Worm (Caenorhabditis elegans) whole organism, mixed stage, embryonic: ENCODE data around the gene smg-6.
A peak's percentile ranks its signal among the peaks of the same experiment; 100 is the strongest.

ENCODE experiments used
- M03D4.4 ChIP-seq: sonication (generic microtip); optimal IDR thresholded peaks from 2 replicates; lab custom pipeline; 2017; ENCODE audit warnings: mild to moderate bottlenecking, missing genetic modification characterization, missing compliant biosample characterization
- blmp-1 ChIP-seq: fragments of 150-350 bp; optimal IDR thresholded peaks from 2 replicates; lab custom pipeline; 2014; ENCODE audit warnings: missing biosample characterization, missing genetic modification characterization
- ceh-39 ChIP-seq: fragments of 150-350 bp; optimal IDR thresholded peaks from 2 replicates; lab custom pipeline; 2014; ENCODE audit warnings: missing biosample characterization, missing genetic modification characterization
- ceh-43 ChIP-seq: fragments of 200-800 bp; sonication (Bioruptor generic); optimal IDR thresholded peaks from 2 replicates; lab custom pipeline; 2018; ENCODE audit warnings: mild to moderate bottlenecking, missing genetic modification characterization, moderate library complexity, missing compliant biosample characterization
- ceh-83 ChIP-seq: fragments of 200-800 bp; sonication (Bioruptor generic); optimal IDR thresholded peaks from 2 replicates; lab custom pipeline; 2018; ENCODE audit warnings: mild to moderate bottlenecking, missing genetic modification characterization, missing compliant biosample characterization
- ces-1 ChIP-seq: fragments of 150-350 bp; optimal IDR thresholded peaks from 2 replicates; lab custom pipeline; 2014; ENCODE audit warnings: missing biosample characterization, missing genetic modification reagents, missing genetic modification characterization
- cnd-1 ChIP-seq: fragments of 200-800 bp; sonication (Bioruptor generic); optimal IDR thresholded peaks from 2 replicates; lab custom pipeline; 2018; ENCODE audit warnings: mild to moderate bottlenecking, missing genetic modification characterization, missing compliant biosample characterization
- drap-1 ChIP-seq: fragments of 200-800 bp; sonication (Bioruptor generic); optimal IDR thresholded peaks from 3 replicates; lab custom pipeline; 2018; ENCODE audit warnings: mild to moderate bottlenecking, missing genetic modification characterization, missing compliant biosample characterization
- elt-1 ChIP-seq: sonication (generic microtip); optimal IDR thresholded peaks from 2 replicates; lab custom pipeline; 2017; ENCODE audit warnings: missing genetic modification characterization, mild to moderate bottlenecking, missing compliant biosample characterization, antibody characterized with exemption, moderate library complexity, borderline replicate concordance; ENCODE audit not compliant: insufficient read depth
- elt-3 ChIP-seq: fragments of 150-350 bp; optimal IDR thresholded peaks from 2 replicates; lab custom pipeline; 2014; ENCODE audit warnings: missing biosample characterization, missing genetic modification characterization
- flh-1 ChIP-seq: fragments of 200-800 bp; sonication (Bioruptor generic); optimal IDR thresholded peaks from 2 replicates; lab custom pipeline; 2018; ENCODE audit warnings: mild to moderate bottlenecking, missing genetic modification characterization, moderate library complexity, missing compliant biosample characterization
- hlh-1 ChIP-seq: fragments of 150-350 bp; optimal IDR thresholded peaks from 2 replicates; lab custom pipeline; 2014; ENCODE audit warnings: missing biosample characterization, missing genetic modification reagents, missing genetic modification characterization
- lin-13 ChIP-seq: fragments of 150-350 bp; optimal IDR thresholded peaks from 2 replicates; lab custom pipeline; 2014; ENCODE audit warnings: missing biosample characterization, missing genetic modification characterization
- lin-32 ChIP-seq: fragments of 200-800 bp; sonication (Bioruptor generic); optimal IDR thresholded peaks from 2 replicates; lab custom pipeline; 2018; ENCODE audit warnings: mild to moderate bottlenecking, missing genetic modification characterization, missing compliant biosample characterization
- lsy-2 ChIP-seq: fragments of 150-350 bp; optimal IDR thresholded peaks from 2 replicates; lab custom pipeline; 2014; ENCODE audit warnings: missing biosample characterization, missing genetic modification characterization
- mab-5 ChIP-seq: fragments of 150-350 bp; optimal IDR thresholded peaks from 2 replicates; lab custom pipeline; 2014; ENCODE audit warnings: missing biosample characterization, missing genetic modification characterization
- mep-1 ChIP-seq: fragments of 150-350 bp; optimal IDR thresholded peaks from 2 replicates; lab custom pipeline; 2017; ENCODE audit warnings: missing biosample characterization, missing genetic modification reagents, missing genetic modification characterization, inconsistent platforms
- mls-2 ChIP-seq: sonication (generic microtip); optimal IDR thresholded peaks from 2 replicates; lab custom pipeline; 2016; ENCODE audit warnings: mild to moderate bottlenecking, missing genetic modification characterization, moderate library complexity, missing compliant biosample characterization
- nhr-12 ChIP-seq: fragments of 150-350 bp; optimal IDR thresholded peaks from 2 replicates; lab custom pipeline; 2014; ENCODE audit warnings: missing biosample characterization, missing genetic modification characterization
- nhr-2 ChIP-seq: fragments of 150-350 bp; optimal IDR thresholded peaks from 2 replicates; lab custom pipeline; 2014; ENCODE audit warnings: missing biosample characterization, missing genetic modification characterization
- nhr-237 ChIP-seq: fragments of 150-350 bp; optimal IDR thresholded peaks from 2 replicates; lab custom pipeline; 2014; ENCODE audit warnings: missing biosample characterization, missing genetic modification characterization
- nhr-28 ChIP-seq: fragments of 150-350 bp; optimal IDR thresholded peaks from 2 replicates; lab custom pipeline; 2014; ENCODE audit warnings: missing biosample characterization, missing genetic modification characterization
- nhr-76 ChIP-seq: sonication (generic microtip); optimal IDR thresholded peaks from 2 replicates; lab custom pipeline; 2017; ENCODE audit warnings: missing biosample characterization, missing genetic modification characterization
- pha-4 ChIP-seq: fragments of 150-350 bp; optimal IDR thresholded peaks from 2 replicates; lab custom pipeline; 2018; ENCODE audit warnings: missing biosample characterization, missing genetic modification reagents, missing genetic modification characterization
- sem-2 ChIP-seq: fragments of 200-800 bp; sonication (Bioruptor generic); optimal IDR thresholded peaks from 2 replicates; lab custom pipeline; 2018; ENCODE audit warnings: mild to moderate bottlenecking, missing genetic modification characterization, missing compliant biosample characterization
- sptf-1 ChIP-seq: sonication (generic microtip); optimal IDR thresholded peaks from 2 replicates; lab custom pipeline; 2017; ENCODE audit warnings: mild to moderate bottlenecking, missing genetic modification characterization, moderate library complexity, missing compliant biosample characterization
- tbx-8 ChIP-seq: fragments of 200-800 bp; sonication (Bioruptor generic); optimal IDR thresholded peaks from 2 replicates; lab custom pipeline; 2018; ENCODE audit warnings: mild to moderate bottlenecking, missing genetic modification characterization, moderate library complexity, missing compliant biosample characterization
- unc-120 ChIP-seq: sonication (generic microtip); optimal IDR thresholded peaks from 2 replicates; lab custom pipeline; 2017; ENCODE audit warnings: missing genetic modification characterization, missing compliant biosample characterization; ENCODE audit not compliant: poor library complexity, severe bottlenecking
- unc-39 ChIP-seq: fragments of 150-350 bp; optimal IDR thresholded peaks from 2 replicates; lab custom pipeline; 2014; ENCODE audit warnings: missing biosample characterization, missing genetic modification characterization
- unc-62 ChIP-seq: fragments of 150-350 bp; optimal IDR thresholded peaks from 2 replicates; lab custom pipeline; 2014; ENCODE audit warnings: missing biosample characterization, missing genetic modification reagents, missing genetic modification characterization
- zip-8 ChIP-seq: fragments of 150-350 bp; optimal IDR thresholded peaks from 2 replicates; lab custom pipeline; 2014; ENCODE audit warnings: missing biosample characterization, missing genetic modification characterization
- ztf-11 ChIP-seq: fragments of 150-350 bp; optimal IDR thresholded peaks from 2 replicates; lab custom pipeline; 2014; ENCODE audit warnings: missing biosample characterization, missing genetic modification characterization

Gene smg-6

ce11 chrIII:2474781-2475180 lies 1.1 kb downstream of the smg-6 start:
- TF ChIP-seq mab-5 (tag; lab: Kevin White, UChicago) (no peak), M03D4.4 (tag; lab: Kevin White, UChicago) (no peak), nhr-28 (tag; lab: Kevin White, UChicago) (no peak), ceh-43 (GFP tag; lab: Kevin White, UChicago) (no peak), ces-1 (GFP tag; lab: Kevin White, UChicago) (no peak)
- TF ChIP-seq, all 35 proteins: peak for 0

- TF ChIP-seq nhr-12 (tag; lab: Kevin White, UChicago), result no peak
- TF ChIP-seq sem-2 (GFP tag; lab: Kevin White, UChicago), result no peak
- TF ChIP-seq pha-4 (tag; lab: Kevin White, UChicago), result no peak
- no peak for TF ChIP-seq ceh-43 (GFP tag; lab: Kevin White, UChicago)
- TF ChIP-seq cnd-1 (tag; lab: Kevin White, UChicago), result no peak
- no peak for TF ChIP-seq sptf-1
- no peak for TF ChIP-seq elt-3 (tag; lab: Kevin White, UChicago)
- TF ChIP-seq nhr-237 (tag; lab: Kevin White, UChicago), result no peak
- TF ChIP-seq mab-5 (tag; lab: Kevin White, UChicago), result no peak
- no peak for TF ChIP-seq zip-8 (tag; lab: Kevin White, UChicago)
- no peak for TF ChIP-seq ceh-83 (GFP tag; lab: Kevin White, UChicago)
- no peak for TF ChIP-seq nhr-28 (tag; lab: Kevin White, UChicago)
- no peak for TF ChIP-seq tbx-8 (GFP tag; lab: Kevin White, UChicago)
These were observed 3.6 kb downstream of the smg-6 start for ce11 chrIII:2477303-2477702.

ce11 chrIII:2478605-2479004 lies 5.0 kb downstream of the smg-6 start:
- TF ChIP-seq ceh-39 (tag; lab: Kevin White, UChicago) (no peak), mep-1 (no peak), ces-1 (GFP tag; lab: Kevin White, UChicago) (no peak), cnd-1 (tag; lab: Kevin White, UChicago) (no peak), pha-4 (tag; lab: Kevin White, UChicago) (no peak), mab-5 (tag; lab: Kevin White, UChicago) (no peak), sptf-1 (no peak), hlh-1 (tag; lab: Kevin White, UChicago) (no peak), blmp-1 (tag; lab: Kevin White, UChicago) (no peak), elt-3 (tag; lab: Kevin White, UChicago) (no peak), M03D4.4 (tag; lab: Kevin White, UChicago) (no peak), unc-120 (tag; lab: Kevin White, UChicago) (no peak), unc-62 (no peak), lin-13 (tag; lab: Kevin White, UChicago) (no peak), lsy-2 (no peak), nhr-76 (no peak), ztf-11 (tag; lab: Kevin White, UChicago) (no peak), ceh-83 (GFP tag; lab: Kevin White, UChicago) (no peak), nhr-12 (tag; lab: Kevin White, UChicago) (no peak), nhr-2 (tag; lab: Kevin White, UChicago) (no peak)

ce11 chrIII:2482171-2482570 lies 8.5 kb downstream of the smg-6 start:
- no peak for TF ChIP-seq cnd-1 (tag; lab: Kevin White, UChicago)
- no peak for TF ChIP-seq drap-1 (GFP tag; lab: Kevin White, UChicago)
- TF ChIP-seq zip-8 (tag; lab: Kevin White, UChicago), result no peak
- peak; percentile 78 for TF ChIP-seq lsy-2
- TF ChIP-seq M03D4.4 (tag; lab: Kevin White, UChicago), result no peak
- TF ChIP-seq flh-1 (GFP tag; lab: Kevin White, UChicago), result no peak
- peak; percentile 60 for TF ChIP-seq lin-13 (tag; lab: Kevin White, UChicago)
- no peak for TF ChIP-seq nhr-2 (tag; lab: Kevin White, UChicago)

- TF ChIP-seq mls-2 (tag; lab: Kevin White, UChicago) (no peak), ztf-11 (tag; lab: Kevin White, UChicago) (no peak), nhr-28 (tag; lab: Kevin White, UChicago) (no peak), ceh-83 (GFP tag; lab: Kevin White, UChicago) (no peak), nhr-76 (no peak), nhr-2 (tag; lab: Kevin White, UChicago) (no peak), blmp-1 (tag; lab: Kevin White, UChicago) (no peak), zip-8 (tag; lab: Kevin White, UChicago) (no peak), mep-1 (no peak), cnd-1 (tag; lab: Kevin White, UChicago) (no peak), lin-32 (GFP tag; lab: Kevin White, UChicago) (no peak), elt-1 (tag; lab: Kevin White, UChicago) (no peak), hlh-1 (tag; lab: Kevin White, UChicago) (no peak), lsy-2 (no peak), unc-62 (no peak), unc-39 (tag; lab: Kevin White, UChicago) (no peak), drap-1 (GFP tag; lab: Kevin White, UChicago) (no peak)
These were observed 9.1 kb downstream of the smg-6 start for ce11 chrIII:2482754-2483153.
